Fruit fly (Drosophila melanogaster) whole organism, larva: ENCODE results near the gene unk.

Experiments used
- noc ChIP-seq: fragments of 200-800 bp; sonication (Bioruptor generic); optimal IDR thresholded peaks from 3 replicates; lab custom pipeline; 2019; ENCODE audit warnings: missing biosample characterization, mild to moderate bottlenecking, missing genetic modification characterization, moderate library complexity

unk gene

DNA sequence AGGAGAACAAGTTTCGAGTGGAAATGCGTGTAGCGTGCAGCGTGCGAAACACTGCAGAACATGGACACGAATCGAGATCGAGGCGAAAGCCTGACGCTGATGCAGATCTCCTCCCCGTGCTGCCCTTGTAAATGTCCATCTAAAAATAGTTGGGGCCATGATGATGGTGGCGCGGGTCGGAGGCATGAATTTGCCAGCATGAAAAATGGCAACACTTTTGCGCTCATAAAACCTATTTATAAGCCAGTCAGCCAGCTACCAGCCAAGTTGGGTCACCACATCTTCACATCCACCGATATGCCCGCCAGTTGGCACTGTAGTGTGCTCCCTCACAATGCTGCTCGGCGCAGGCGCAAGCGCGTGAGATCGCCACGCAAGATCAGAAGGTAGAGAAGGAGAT, 9.2 kb downstream of the unk start:
- TF ChIP-seq noc (tag; lab: Kevin White, UChicago), result no peak

DNA sequence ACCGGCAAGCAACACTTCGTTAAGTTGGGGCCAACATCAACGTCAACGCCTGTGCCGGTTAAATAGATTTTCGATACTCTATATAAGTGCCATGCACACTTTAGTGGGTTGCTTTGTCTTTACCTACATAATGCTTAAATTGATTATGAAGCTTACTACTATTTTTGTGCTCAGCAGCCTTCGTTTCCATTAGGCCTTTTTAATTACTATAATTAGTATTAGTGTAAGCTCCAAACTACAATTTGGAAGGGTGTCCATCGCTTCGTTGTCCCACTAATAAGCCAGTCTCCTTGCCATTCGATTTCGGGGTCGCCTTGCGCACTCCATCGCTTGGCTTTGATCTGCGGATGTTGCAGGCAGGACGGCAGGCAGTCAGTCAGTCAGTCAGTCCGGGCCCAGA, 10.0 kb downstream of the unk start:
- no peak for TF ChIP-seq noc (tag; lab: Kevin White, UChicago)

DNA sequence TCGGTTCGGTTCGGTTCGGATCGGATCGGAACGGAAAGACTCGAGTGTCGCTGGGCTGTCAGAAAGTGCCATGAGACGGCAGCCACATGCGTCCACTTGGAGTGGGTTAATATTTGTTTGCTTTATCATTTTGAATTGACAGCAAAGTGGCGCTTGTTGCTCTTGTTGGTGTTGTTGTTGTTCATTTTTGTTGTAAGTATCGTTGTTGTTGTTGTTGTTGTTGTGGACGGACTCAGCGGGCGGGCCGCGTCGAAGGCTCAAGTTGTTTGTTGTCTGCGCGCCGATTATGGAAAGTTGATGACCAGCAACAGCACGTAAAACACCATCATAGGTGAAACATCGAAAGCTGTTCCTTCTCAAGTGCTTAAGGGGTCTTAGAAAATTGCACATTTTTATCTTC, 10.6 kb downstream of the unk start:
- TF ChIP-seq noc (tag; lab: Kevin White, UChicago), result no peak

- TF ChIP-seq noc (tag; lab: Kevin White, UChicago), result no peak
Observed at dm6 chr3R:23145681-23146080, 12.0 kb downstream of the unk start.

- TF ChIP-seq noc (tag; lab: Kevin White, UChicago), result no peak
Observed at dm6 chr3R:23144654-23145053, 13.0 kb downstream of the unk start.

DNA sequence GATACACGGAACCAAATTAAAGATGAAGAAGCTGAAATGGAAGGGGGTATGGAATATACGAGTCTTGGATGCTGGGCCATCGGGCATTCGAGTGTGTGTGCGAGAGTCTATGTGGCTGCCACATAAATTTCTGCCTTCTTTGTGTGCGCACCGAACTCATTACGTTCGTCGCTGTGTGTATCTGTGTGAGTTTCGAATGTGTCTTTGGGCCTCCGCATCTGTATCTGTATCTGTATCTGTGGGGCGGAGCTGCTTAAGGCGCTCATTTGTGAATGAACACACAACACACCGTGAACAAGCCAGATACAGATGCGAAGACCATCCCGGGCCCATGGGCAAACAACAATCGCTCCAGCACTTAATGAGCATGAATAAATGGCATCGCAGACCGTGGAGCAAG, 14.2 kb downstream of the unk start:
- TF ChIP-seq noc (tag; lab: Kevin White, UChicago), result no peak

- TF ChIP-seq noc (tag; lab: Kevin White, UChicago), result no peak
Observed at dm6 chr3R:23141678-23142338, 15.9 kb downstream of the unk start, which contains the start of gene hh. Gene hh, minus strand, starts transcription at chr3R:23141906.

DNA sequence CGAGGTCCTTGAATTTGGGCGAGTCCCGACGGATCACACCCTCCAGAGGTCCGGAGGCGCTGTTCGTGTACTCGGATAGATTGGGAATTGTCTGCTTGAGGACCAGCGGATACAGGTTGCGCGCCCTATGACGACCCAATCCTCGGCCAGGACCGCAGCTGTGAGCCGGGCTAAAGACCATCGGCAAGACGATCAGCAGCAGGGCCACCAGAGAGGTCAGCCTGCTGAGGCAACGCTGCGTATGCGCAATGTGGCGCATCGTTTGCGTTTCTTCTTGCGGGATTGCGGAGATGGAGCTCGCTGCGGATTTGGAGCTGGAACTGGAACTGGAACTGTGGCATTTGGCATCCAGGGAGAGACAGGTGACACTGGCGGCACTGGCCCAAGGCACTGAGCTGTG, 16.5 kb downstream of the unk start:
- no peak for TF ChIP-seq noc (tag; lab: Kevin White, UChicago)

DNA sequence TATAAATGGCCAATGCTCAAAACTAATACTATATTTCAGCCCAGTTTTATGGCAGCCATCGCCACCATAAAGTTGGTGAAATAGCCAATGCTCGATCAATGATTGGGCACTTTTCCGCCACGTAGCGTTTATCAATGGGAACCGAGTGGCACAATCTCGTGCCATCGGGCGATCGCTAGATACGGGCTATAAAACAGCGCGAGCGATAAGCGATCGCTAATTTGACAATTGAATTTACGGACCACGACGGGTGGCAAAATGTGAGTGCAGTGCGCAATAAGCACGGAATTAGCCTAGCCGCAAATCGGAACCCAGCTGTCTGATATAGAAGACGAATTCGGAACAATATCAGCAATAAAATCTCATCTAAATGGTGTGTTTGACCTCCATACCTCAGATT, 17.4 kb downstream of the unk start:
- peak; percentile 34 for TF ChIP-seq noc (tag; lab: Kevin White, UChicago)

DNA sequence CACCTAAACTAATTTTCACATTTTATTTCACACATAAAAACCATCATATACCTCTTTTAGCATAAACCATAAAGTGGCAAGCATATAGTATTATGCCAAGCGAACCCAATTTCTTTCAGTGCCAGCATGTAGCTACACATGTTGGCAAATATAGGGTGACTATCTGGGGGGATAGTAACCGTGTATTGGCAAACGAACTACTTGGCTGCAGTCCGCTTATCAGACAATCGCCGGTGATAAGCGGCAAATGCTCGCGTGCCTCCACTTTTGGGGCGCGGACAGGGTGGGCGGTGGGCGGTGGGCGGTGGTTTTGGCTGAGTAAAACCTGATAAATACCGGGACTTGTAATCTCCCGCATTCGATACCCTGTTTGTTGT, 18.0 kb downstream of the unk start:
- peak; percentile 53 for TF ChIP-seq noc (tag; lab: Kevin White, UChicago)

dm6 chr3R:23138992-23139633, 18.5 kb downstream of the unk start:
- no peak for TF ChIP-seq noc (tag; lab: Kevin White, UChicago)

- no peak for TF ChIP-seq noc (tag; lab: Kevin White, UChicago)
Observed at dm6 chr3R:23138439-23138838, 19.2 kb downstream of the unk start.

DNA sequence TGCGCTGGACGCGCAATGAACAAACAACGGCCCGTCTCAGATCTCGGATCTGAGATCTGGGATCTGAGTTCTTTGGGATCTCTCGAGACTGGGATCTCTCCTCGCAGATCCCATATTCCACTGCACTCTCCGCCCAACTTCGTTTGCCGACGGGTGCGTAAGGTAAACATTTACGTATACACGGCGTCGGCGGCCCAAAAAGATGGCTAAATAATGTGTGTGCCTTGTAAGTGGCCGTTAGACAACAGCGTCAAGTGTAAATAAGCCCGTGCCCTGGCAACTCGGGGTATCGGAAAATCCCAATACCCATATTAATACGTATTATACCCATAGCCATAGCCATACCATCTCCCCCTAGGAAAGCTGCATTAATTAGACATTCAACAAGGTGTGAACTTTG, 23.0 kb downstream of the unk start:
- no peak for TF ChIP-seq noc (tag; lab: Kevin White, UChicago)

dm6 chr3R:23133301-23133828, 24.3 kb downstream of the unk start:
- no peak for TF ChIP-seq noc (tag; lab: Kevin White, UChicago)

DNA sequence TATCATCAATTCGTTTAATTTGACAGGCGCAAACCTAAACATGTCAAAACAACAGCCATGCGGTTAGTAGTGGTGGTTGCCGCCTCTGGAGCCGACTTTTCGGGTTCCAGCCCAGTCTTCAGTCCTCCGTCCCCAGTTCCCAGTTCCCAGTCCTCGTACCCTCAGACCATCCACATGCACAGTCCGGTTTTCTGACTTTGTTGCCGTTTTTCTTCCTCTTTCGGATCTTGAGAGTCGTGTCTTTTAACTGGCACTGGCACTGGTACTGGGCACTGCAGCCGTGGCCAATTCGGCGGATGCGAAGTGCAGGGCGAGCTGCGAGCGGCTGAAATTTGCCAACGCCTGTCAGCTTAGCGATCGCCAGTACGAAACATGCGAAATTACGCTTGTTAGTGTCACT, 25.4 kb downstream of the unk start:
- no peak for TF ChIP-seq noc (tag; lab: Kevin White, UChicago)

- no peak for TF ChIP-seq noc (tag; lab: Kevin White, UChicago)
Observed at dm6 chr3R:23131341-23131884, 26.2 kb downstream of the unk start.

- no peak for TF ChIP-seq noc (tag; lab: Kevin White, UChicago)
Observed at dm6 chr3R:23130884-23131283, 26.8 kb downstream of the unk start.
